Fruit fly (Drosophila melanogaster): Measurements from ENCODE around the gene Spn28Db.

DNA sequence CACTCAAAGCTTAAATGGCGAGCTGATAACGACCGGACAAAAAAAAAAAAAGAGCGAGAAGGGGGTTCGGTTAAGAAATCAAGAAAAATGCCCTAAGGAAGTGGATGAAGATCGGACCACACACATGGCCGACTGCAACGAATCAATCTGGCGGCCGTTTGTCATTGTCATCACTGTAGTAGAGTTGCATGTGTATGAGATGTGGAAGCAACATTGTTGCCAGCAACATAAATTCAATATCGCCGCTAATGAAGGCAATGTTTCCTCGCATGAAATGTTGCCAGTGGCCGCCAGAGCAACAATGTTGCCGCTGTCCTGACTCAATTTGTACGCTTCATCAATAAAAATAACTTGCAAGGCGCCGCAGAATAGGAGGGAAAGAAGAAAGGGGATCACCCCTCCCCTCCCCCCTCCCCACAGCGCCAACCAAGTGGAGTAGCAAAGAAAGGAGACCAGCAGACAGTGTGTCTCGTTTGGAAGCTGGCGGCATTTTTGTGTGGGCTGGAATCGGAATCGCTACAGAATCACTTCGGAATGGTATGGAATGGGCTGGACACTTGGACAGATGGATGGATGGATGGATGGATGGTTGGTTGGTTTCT lies 24.5 kb upstream of the Spn28Db start:
- TF ChIP-seq CG13204 (GFP tag; optimal IDR thresholded peaks at IDR 0.05) (peak; percentile 52), CG8301 (tag; optimal IDR thresholded peaks at IDR 0.05) (peak; percentile 10), gl (tag; optimal IDR thresholded peaks at IDR 0.05) (no peak), CG8159 (tag; optimal IDR thresholded peaks at IDR 0.05) (no peak), EcR (GFP tag; optimal IDR thresholded peaks at IDR 0.05) (peak; percentile 51)

All from whole organism, pupa.